Fruit fly (Drosophila melanogaster) whole organism, embryonic: ENCODE results near the gene CG13949.

Experiments
- Ada2b ChIP-seq: fragments of 200-800 bp; sonication (Bioruptor generic); IDR thresholded peaks from 2 replicates; pipeline ENCODE4 v1.3.6; 2022; ENCODE audit warnings: missing biosample characterization, missing genetic modification characterization
- Adf1 ChIP-seq: fragments of 200-800 bp; sonication (Bioruptor generic); IDR thresholded peaks from 2 replicates; pipeline ENCODE4 v1.3.6; 2022; ENCODE audit warnings: missing biosample characterization, missing genetic modification characterization
- CG10274 ChIP-seq: fragments of 200-800 bp; sonication (Bioruptor generic); optimal IDR thresholded peaks from 3 replicates; lab custom pipeline; 2017; ENCODE audit warnings: missing biosample characterization, mild to moderate bottlenecking, missing genetic modification characterization
- CG10366 ChIP-seq: fragments of 200-800 bp; sonication (Bioruptor generic); IDR thresholded peaks from 2 replicates; pipeline ENCODE4 v1.3.6; 2022; ENCODE audit warnings: missing biosample characterization, missing genetic modification characterization
- CG10654 ChIP-seq: fragments of 200-800 bp; sonication (Bioruptor generic); optimal IDR thresholded peaks from 2 replicates; lab custom pipeline; 2016; ENCODE audit warnings: missing biosample characterization, missing genetic modification characterization
- CG12219 ChIP-seq: fragments of 200-800 bp; sonication (Bioruptor generic); optimal IDR thresholded peaks from 3 replicates; lab custom pipeline; 2018; ENCODE audit warnings: missing biosample characterization, mild to moderate bottlenecking, missing genetic modification characterization
- CG13287 ChIP-seq: fragments of 200-800 bp; sonication (Bioruptor generic); IDR thresholded peaks from 2 replicates; pipeline ENCODE4 v1.3.6; 2022; ENCODE audit warnings: missing biosample characterization, missing genetic modification characterization; ENCODE audit not compliant: partially characterized antibody
- CG14441 ChIP-seq: fragments of 200-800 bp; sonication (Bioruptor generic); IDR thresholded peaks from 2 replicates; pipeline ENCODE4 v1.3.6; 2022; ENCODE audit warnings: missing biosample characterization, missing genetic modification characterization
- CG1647 ChIP-seq: fragments of 200-800 bp; sonication (Bioruptor generic); optimal IDR thresholded peaks from 3 replicates; lab custom pipeline; 2016; ENCODE audit warnings: missing biosample characterization, missing genetic modification characterization
- CG18476 ChIP-seq: fragments of 200-800 bp; sonication (Bioruptor generic); optimal IDR thresholded peaks from 2 replicates; lab custom pipeline; 2016; ENCODE audit warnings: missing biosample characterization, mild to moderate bottlenecking, missing genetic modification characterization
- CG2116 ChIP-seq: fragments of 200-800 bp; sonication (Bioruptor generic); optimal IDR thresholded peaks from 3 replicates; lab custom pipeline; 2018; ENCODE audit warnings: missing biosample characterization, mild to moderate bottlenecking, missing genetic modification characterization
- CG2129 ChIP-seq: fragments of 200-800 bp; sonication (Bioruptor generic); IDR thresholded peaks from 2 replicates; pipeline ENCODE4 v1.3.6; 2022; ENCODE audit warnings: missing biosample characterization, missing genetic modification characterization; ENCODE audit not compliant: partially characterized antibody
- CG30020 ChIP-seq: fragments of 200-800 bp; optimal IDR thresholded peaks from 2 replicates; lab custom pipeline; 2019; ENCODE audit warnings: missing biosample characterization, mild to moderate bottlenecking, missing genetic modification characterization, moderate library complexity
- CG4328 ChIP-seq: fragments of 200-800 bp; sonication (Bioruptor generic); optimal IDR thresholded peaks from 3 replicates; lab custom pipeline; 2017; ENCODE audit warnings: missing biosample characterization, missing genetic modification reagents, missing genetic modification characterization
- CG43689 ChIP-seq: fragments of 200-800 bp; sonication (Bioruptor generic); IDR thresholded peaks from 2 replicates; pipeline ENCODE4 v1.3.6; 2022; ENCODE audit warnings: missing biosample characterization, missing genetic modification characterization
- D19A ChIP-seq: fragments of 200-800 bp; optimal IDR thresholded peaks from 3 replicates; lab custom pipeline; 2019; ENCODE audit warnings: missing biosample characterization, mild to moderate bottlenecking, missing genetic modification characterization, moderate library complexity
- Dll ChIP-seq: fragments of 200-800 bp; sonication (Bioruptor generic); IDR thresholded peaks from 4 replicates; pipeline ENCODE4 v1.3.6; 2022; ENCODE audit warnings: missing biosample characterization, missing genetic modification characterization; ENCODE audit not compliant: partially characterized antibody
- Fer3 ChIP-seq: fragments of 200-800 bp; sonication (Bioruptor generic); optimal IDR thresholded peaks from 2 replicates; lab custom pipeline; 2018; ENCODE audit warnings: missing biosample characterization, mild to moderate bottlenecking, missing genetic modification characterization, moderate library complexity
- HHEX ChIP-seq: fragments of 200-800 bp; sonication (Bioruptor generic); optimal IDR thresholded peaks from 3 replicates; lab custom pipeline; 2017; ENCODE audit warnings: missing biosample characterization, mild to moderate bottlenecking, missing genetic modification characterization, missing genetic modification reagents
- Jarid2 ChIP-seq: fragments of 200-800 bp; sonication (Bioruptor generic); optimal IDR thresholded peaks from 3 replicates; lab custom pipeline; 2017; ENCODE audit warnings: mild to moderate bottlenecking, missing biosample characterization, missing genetic modification reagents, missing genetic modification characterization
- Lhr ChIP-seq: fragments of 200-800 bp; sonication (Bioruptor generic); optimal IDR thresholded peaks from 3 replicates; lab custom pipeline; 2017; ENCODE audit warnings: mild to moderate bottlenecking, missing biosample characterization, missing genetic modification reagents, missing genetic modification characterization
- Meics ChIP-seq: fragments of 200-800 bp; sonication (Bioruptor generic); optimal IDR thresholded peaks from 2 replicates; lab custom pipeline; 2017; ENCODE audit warnings: missing biosample characterization, mild to moderate bottlenecking, missing genetic modification characterization
- NFAT ChIP-seq: fragments of 200-800 bp; sonication (Bioruptor generic); IDR thresholded peaks from 2 replicates; pipeline ENCODE4 v1.3.6; 2022; ENCODE audit warnings: missing biosample characterization, missing genetic modification characterization
- NfI ChIP-seq: fragments of 200-800 bp; sonication (Bioruptor generic); optimal IDR thresholded peaks from 3 replicates; lab custom pipeline; 2018; ENCODE audit warnings: missing biosample characterization, mild to moderate bottlenecking, missing genetic modification characterization, moderate library complexity
- Oaz ChIP-seq: fragments of 200-800 bp; sonication (Bioruptor generic); IDR thresholded peaks from 2 replicates; pipeline ENCODE4 v1.3.6; 2022; ENCODE audit warnings: missing biosample characterization, missing genetic modification characterization
- Oli ChIP-seq: fragments of 200-800 bp; sonication (Bioruptor generic); optimal IDR thresholded peaks from 2 replicates; lab custom pipeline; 2018; ENCODE audit warnings: missing biosample characterization, mild to moderate bottlenecking, missing genetic modification characterization, moderate library complexity
- Pdp1 ChIP-seq, 2 experiments: fragments of 200-800 bp; sonication (Bioruptor generic); optimal IDR thresholded peaks; 3 replicates each; lab custom pipeline; 2016; ENCODE audit warnings: missing biosample characterization in 2 of 2, missing genetic modification characterization in 2 of 2, mild to moderate bottlenecking in 1 of 2, moderate library complexity in 1 of 2
- Spps ChIP-seq: fragments of 200-800 bp; sonication (Bioruptor generic); optimal IDR thresholded peaks from 2 replicates; lab custom pipeline; 2018; ENCODE audit warnings: missing biosample characterization, mild to moderate bottlenecking, missing genetic modification characterization
- Stat92E ChIP-seq, 3 experiments: fragments of >200 bp in 2 of 3; fragments of 200-800 bp in 1 of 3; sonication (Bioruptor generic) in 1 of 3; optimal IDR thresholded peaks; 2 replicates each; lab custom pipeline; 2017 to 2019; ENCODE audit warnings: missing biosample characterization in 3 of 3, missing genetic modification characterization in 3 of 3, mild to moderate bottlenecking in 1 of 3, moderate library complexity in 1 of 3
- Trl ChIP-seq, 3 experiments: fragments of >200 bp in 2 of 3; fragments of 200-800 bp in 1 of 3; sonication (Bioruptor generic) in 1 of 3; optimal IDR thresholded peaks; 2 replicates in 1 of 3; 3 replicates in 2 of 3; lab custom pipeline; 2016 to 2017; ENCODE audit warnings: missing biosample characterization in 1 of 3, missing genetic modification characterization in 1 of 3
- ac ChIP-seq: fragments of 200-800 bp; sonication (Bioruptor generic); optimal IDR thresholded peaks from 3 replicates; lab custom pipeline; 2017; ENCODE audit warnings: missing biosample characterization, mild to moderate bottlenecking, missing genetic modification characterization
- cg ChIP-seq: fragments of 200-800 bp; sonication (Bioruptor generic); optimal IDR thresholded peaks from 3 replicates; lab custom pipeline; 2019; ENCODE audit warnings: missing biosample characterization, mild to moderate bottlenecking, missing genetic modification characterization, moderate library complexity
- dmrt11E ChIP-seq: fragments of 200-800 bp; sonication (Bioruptor generic); optimal IDR thresholded peaks from 3 replicates; lab custom pipeline; 2018; ENCODE audit warnings: missing biosample characterization, mild to moderate bottlenecking, missing genetic modification characterization, moderate library complexity
- fd96Cb ChIP-seq: fragments of 200-800 bp; sonication (Bioruptor generic); optimal IDR thresholded peaks from 2 replicates; lab custom pipeline; 2018; ENCODE audit warnings: missing biosample characterization, mild to moderate bottlenecking, missing genetic modification characterization, moderate library complexity
- ftz-f1 ChIP-seq: fragments of 200-800 bp; sonication (Bioruptor generic); optimal IDR thresholded peaks from 2 replicates; lab custom pipeline; 2016; ENCODE audit warnings: missing biosample characterization, missing genetic modification characterization
- gcm2 ChIP-seq: fragments of 200-800 bp; sonication (Bioruptor generic); optimal IDR thresholded peaks from 2 replicates; lab custom pipeline; 2016; ENCODE audit warnings: missing biosample characterization, missing genetic modification characterization
- gro ChIP-seq: fragments of 200-800 bp; sonication (Bioruptor generic); optimal IDR thresholded peaks from 2 replicates; lab custom pipeline; 2016; ENCODE audit warnings: missing biosample characterization, missing genetic modification characterization
- ham ChIP-seq: fragments of 200-800 bp; sonication (Bioruptor generic); IDR thresholded peaks from 2 replicates; pipeline ENCODE4 v1.3.6; 2022; ENCODE audit warnings: missing biosample characterization, missing genetic modification characterization
- jumu ChIP-seq: fragments of 200-800 bp; sonication (Bioruptor generic); optimal IDR thresholded peaks from 3 replicates; lab custom pipeline; 2016; ENCODE audit warnings: missing biosample characterization, missing genetic modification characterization
- kah ChIP-seq: fragments of 200-800 bp; sonication (Bioruptor generic); optimal IDR thresholded peaks from 2 replicates; lab custom pipeline; 2018; ENCODE audit warnings: missing biosample characterization, mild to moderate bottlenecking, missing genetic modification characterization
- klu ChIP-seq: fragments of 200-800 bp; sonication (Bioruptor generic); IDR thresholded peaks from 2 replicates; pipeline ENCODE4 v1.3.6; 2022; ENCODE audit warnings: missing biosample characterization, missing genetic modification characterization
- lmd ChIP-seq: fragments of 200-800 bp; sonication (Bioruptor generic); IDR thresholded peaks from 2 replicates; pipeline ENCODE4 v1.3.6; 2022; ENCODE audit warnings: missing biosample characterization, missing genetic modification characterization
- luna ChIP-seq: fragments of 200-800 bp; sonication (Bioruptor generic); optimal IDR thresholded peaks from 2 replicates; lab custom pipeline; 2016; ENCODE audit warnings: missing biosample characterization, missing genetic modification characterization
- mam ChIP-seq: fragments of 200-800 bp; sonication (Bioruptor generic); optimal IDR thresholded peaks from 3 replicates; lab custom pipeline; 2016; ENCODE audit warnings: missing biosample characterization, missing genetic modification characterization
- otp ChIP-seq: fragments of 200-800 bp; sonication (Bioruptor generic); IDR thresholded peaks from 3 replicates; pipeline ENCODE4, ENCODE4 v1.3.6; 2022; ENCODE audit warnings: missing biosample characterization, missing genetic modification characterization
- pfk ChIP-seq: fragments of 200-800 bp; sonication (Bioruptor generic); optimal IDR thresholded peaks from 2 replicates; lab custom pipeline; 2018; ENCODE audit warnings: missing biosample characterization, mild to moderate bottlenecking, missing genetic modification characterization, moderate library complexity
- pros ChIP-seq: fragments of 200-800 bp; sonication (Bioruptor generic); optimal IDR thresholded peaks from 3 replicates; lab custom pipeline; 2019; ENCODE audit warnings: missing biosample characterization, mild to moderate bottlenecking, missing genetic modification characterization, moderate library complexity
- row ChIP-seq: fragments of 200-800 bp; sonication (Bioruptor generic); IDR thresholded peaks from 3 replicates; pipeline ENCODE4 v1.3.6; 2022; ENCODE audit warnings: missing biosample characterization, missing genetic modification characterization
- tin ChIP-seq: fragments of 200-800 bp; sonication (Bioruptor generic); optimal IDR thresholded peaks from 3 replicates; lab custom pipeline; 2016; ENCODE audit warnings: missing biosample characterization, missing genetic modification characterization
- zf30C ChIP-seq: fragments of 200-800 bp; sonication (Bioruptor generic); optimal IDR thresholded peaks from 3 replicates; lab custom pipeline; 2018; ENCODE audit warnings: missing biosample characterization, mild to moderate bottlenecking, missing genetic modification characterization
- zfh1 ChIP-seq: fragments of 200-800 bp; sonication (Bioruptor generic); IDR thresholded peaks from 3 replicates; pipeline ENCODE4 v1.3.6; 2022; ENCODE audit warnings: missing biosample characterization, missing genetic modification characterization

CG13949 gene

DNA sequence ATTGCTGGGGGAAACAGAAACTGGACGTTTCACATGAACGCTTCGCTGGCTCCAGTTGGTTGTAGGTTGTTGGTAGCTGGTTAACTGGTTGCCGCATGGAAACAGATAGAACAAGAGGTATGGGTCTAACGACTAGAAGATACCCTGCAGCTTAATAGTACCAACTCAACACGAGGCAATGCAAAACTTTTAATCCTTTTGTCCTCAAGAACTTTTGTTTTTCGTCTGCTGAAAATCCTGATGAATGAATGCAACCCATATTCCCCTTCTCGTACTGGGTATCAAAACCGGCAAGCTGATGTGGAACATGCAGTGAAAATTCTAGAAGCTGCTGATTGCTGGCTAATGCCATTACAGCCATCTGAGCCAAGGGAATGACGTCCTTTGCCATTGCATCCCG, 17.1 kb upstream of the CG13949 start (continued):
- TF ChIP-seq cg (GFP tag; lab: Kevin White, UChicago) (no peak), CG10654 (GFP tag; lab: Kevin White, UChicago) (no peak), CG43689 (GFP tag; lab: Robert Waterston, UW) (no peak), gro (no peak), Meics (no peak), Stat92E (GFP tag; optimal IDR thresholded peaks at IDR 0.05; lab: Kevin White, UChicago) (no peak), NFAT (GFP tag; lab: Robert Waterston, UW) (no peak), tin (GFP tag; lab: Kevin White, UChicago) (peak; percentile 27), Fer3 (tag; lab: Kevin White, UChicago) (no peak), CG2129 (no peak), CG30020 (tag; lab: Kevin White, UChicago) (no peak), CG13287 (GFP tag; lab: Robert Waterston, UW) (no peak), Spps (tag; lab: Kevin White, UChicago) (no peak), pros (no peak), HHEX (GFP tag; lab: Kevin White, UChicago) (no peak), ftz-f1 (GFP tag; lab: Kevin White, UChicago) (no peak), CG1647 (GFP tag; lab: Kevin White, UChicago) (no peak), ham (no peak), gcm2 (GFP tag; lab: Kevin White, UChicago) (no peak), otp (peak; percentile 58; the same call in 1 of the 3 replicates), CG12219 (GFP tag; lab: Kevin White, UChicago) (no peak), CG4328 (GFP tag; lab: Kevin White, UChicago) (no peak), Oli (tag; lab: Kevin White, UChicago) (no peak), Dll (no peak), CG14441 (GFP tag; lab: Robert Waterston, UW) (no peak), mam (GFP tag; lab: Kevin White, UChicago) (peak; percentile 32), Lhr (GFP tag; lab: Kevin White, UChicago) (no peak), row (GFP tag; lab: Robert Waterston, UW) (peak; percentile 79), dmrt11E (tag; lab: Kevin White, UChicago) (peak; percentile 8), zfh1 (GFP tag; lab: Robert Waterston, UW) (no peak), Pdp1 (GFP tag; optimal IDR thresholded peaks at IDR 0.05; lab: Kevin White, UChicago) (peak in 1 of 2 experiments; percentile 26), Jarid2 (no peak), NfI (GFP tag; lab: Kevin White, UChicago) (no peak), CG18476 (GFP tag; lab: Kevin White, UChicago) (no peak), CG10274 (no peak), Oaz (GFP tag; lab: Robert Waterston, UW) (0 out of 2 replicates have a peak, but pooled peaks have one; percentile 15), Trl (optimal IDR thresholded peaks at IDR 0.05; lab: Kevin White, UChicago) (no peak), Trl (GFP tag; optimal IDR thresholded peaks at IDR 0.05; lab: Kevin White, UChicago) (no peak), ac (GFP tag; lab: Kevin White, UChicago) (no peak), Ada2b (GFP tag; lab: Robert Waterston, UW) (no peak), CG2116 (GFP tag; lab: Kevin White, UChicago) (no peak), zf30C (GFP tag; lab: Kevin White, UChicago) (no peak), jumu (GFP tag; lab: Kevin White, UChicago) (peak; percentile 42), Adf1 (no peak), luna (GFP tag; lab: Kevin White, UChicago) (no peak), D19A (no peak), kah (GFP tag; lab: Kevin White, UChicago) (no peak), klu (no peak), lmd (GFP tag; lab: Robert Waterston, UW) (no peak), pfk (no peak), fd96Cb (tag; lab: Kevin White, UChicago) (peak; percentile 34), CG10366 (GFP tag; lab: Robert Waterston, UW) (0 out of 2 replicates have a peak, but pooled peaks have one; percentile 14)
